Worm (Caenorhabditis elegans) whole organism, early embryonic: ENCODE data around the gene F13E6.1.

Experiments
- ama-1 ChIP-seq: fragments of 150-350 bp; optimal IDR thresholded peaks from 2 replicates; lab custom pipeline; 2014
- ceh-36 ChIP-seq: sonication (generic microtip); optimal IDR thresholded peaks from 2 replicates; lab custom pipeline; 2016; ENCODE audit warnings: missing genetic modification characterization, inconsistent platforms, missing compliant biosample characterization
- ets-7 ChIP-seq: sonication (generic microtip); optimal IDR thresholded peaks from 2 replicates; lab custom pipeline; 2016; ENCODE audit warnings: missing genotype, missing genetic modification characterization, missing compliant biosample characterization
- scrt-1 ChIP-seq: fragments of 200-800 bp; sonication (Bioruptor generic); IDR thresholded peaks from 2 replicates; pipeline ENCODE4 v1.3.6; 2022; ENCODE audit warnings: missing genetic modification characterization, missing compliant biosample characterization
- tra-4 ChIP-seq: sonication (generic microtip); optimal IDR thresholded peaks from 2 replicates; lab custom pipeline; 2017; ENCODE audit warnings: missing genetic modification characterization, missing compliant biosample characterization

DNA sequence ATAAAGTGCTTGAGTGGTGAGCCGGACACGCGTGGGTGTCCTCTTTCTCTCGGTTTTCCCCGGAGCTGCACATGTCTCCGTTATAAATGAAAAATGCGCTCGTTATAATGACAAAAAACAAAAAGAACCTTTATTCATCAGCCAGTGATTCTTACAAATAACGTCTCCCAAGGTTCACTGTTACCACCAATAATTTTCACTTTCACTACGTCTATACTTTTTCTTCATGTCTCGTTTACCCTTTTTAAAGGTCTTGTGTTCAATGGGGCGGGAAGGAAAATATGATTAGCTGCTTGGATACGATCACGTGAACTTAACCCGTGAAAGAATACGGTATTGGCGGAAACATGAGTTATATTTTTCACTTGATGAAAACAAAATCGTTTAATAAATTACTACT, 11.4 kb upstream of the F13E6.1 start:
- TF ChIP-seq ets-7 (tag; lab: Kevin White, UChicago) = no peak
- no peak for TF ChIP-seq ama-1 (lab: Kevin White, UChicago)
- no peak for TF ChIP-seq scrt-1
- TF ChIP-seq tra-4 (tag; lab: Kevin White, UChicago) = no peak
- TF ChIP-seq ceh-36 (tag; lab: Kevin White, UChicago) = no peak
